Worm (Caenorhabditis elegans): ENCODE data around the gene Y43F8C.16.

Y43F8C.16 gene

ce11 chrV:19708849-19709248 lies 6.5 kb downstream of the Y43F8C.16 start, which contains the start of gene srv-3:
srv-3 (minus strand) TSS chrV:19708949.
- no peak for TF ChIP-seq repo-1 (tag; optimal IDR thresholded peaks at IDR 0.05)
- no peak for TF ChIP-seq madf-3 (GFP tag; IDR thresholded peaks at IDR 0.05)
- TF ChIP-seq snpc-3.4 (tag; optimal IDR thresholded peaks at IDR 0.05): no peak
- TF ChIP-seq ceh-40 (GFP tag; IDR thresholded peaks at IDR 0.05): no peak
- TF ChIP-seq let-526 (GFP tag; IDR thresholded peaks at IDR 0.05): no peak
- no peak for TF ChIP-seq snpc-4 (GFP tag; optimal IDR thresholded peaks at IDR 0.05)
- no peak for TF ChIP-seq snpc-4 (tag; optimal IDR thresholded peaks at IDR 0.05)
- no peak for TF ChIP-seq madf-8 (GFP tag; conservative IDR thresholded peaks at IDR 0.05)
- no peak for TF ChIP-seq egl-18 (GFP tag; IDR thresholded peaks at IDR 0.05)
- no peak for TF ChIP-seq rcor-1 (GFP tag; IDR thresholded peaks at IDR 0.05)

- TF ChIP-seq D2030.7 (GFP tag; IDR thresholded peaks at IDR 0.05) (peak; percentile 31; the same call in 1 of the 2 replicates), ZK185.1 (tag; optimal IDR thresholded peaks at IDR 0.05; ENCODE audit: poor library complexity, severe bottlenecking) (no peak), madf-6 (GFP tag; IDR thresholded peaks at IDR 0.05) (peak; percentile 75), lsl-1 (GFP tag; optimal IDR thresholded peaks at IDR 0.05) (peak; percentile 77), fkh-3 (tag; optimal IDR thresholded peaks at IDR 0.05) (no peak), mcd-1 (GFP tag; IDR thresholded peaks at IDR 0.05) (0 out of 2 replicates have a peak, but pooled peaks have one; percentile 9), zfh-2 (GFP tag; conservative IDR thresholded peaks at IDR 0.05) (peak; percentile 81), efl-1 (GFP tag; optimal IDR thresholded peaks at IDR 0.05) (peak; percentile 2), snpc-4 (GFP tag; optimal IDR thresholded peaks at IDR 0.05) (no peak), snpc-4 (tag; optimal IDR thresholded peaks at IDR 0.05) (peak in 1 of 4 experiments; percentile 7), nhr-27 (tag; optimal IDR thresholded peaks at IDR 0.05) (no peak), unc-130 (GFP tag; optimal IDR thresholded peaks at IDR 0.05) (no peak), atf-7 (tag; optimal IDR thresholded peaks at IDR 0.05) (no peak), egrh-3 (GFP tag; IDR thresholded peaks at IDR 0.05) (peak; percentile 28; the same call in 1 of the 2 replicates), F33H1.4 (GFP tag; IDR thresholded peaks at IDR 0.05) (peak; percentile 87), xnd-1 (tag; optimal IDR thresholded peaks at IDR 0.05) (peak; percentile 73), ceh-91 (GFP tag; IDR thresholded peaks at IDR 0.05) (no peak), B0336.3 (GFP tag; IDR thresholded peaks at IDR 0.05) (peak; percentile 38; the same call in 1 of the 2 replicates), sea-2 (GFP tag; IDR thresholded peaks at IDR 0.05) (no peak), him-1 (tag; optimal IDR thresholded peaks at IDR 0.05) (peak; percentile 16), nhr-80 (tag; optimal IDR thresholded peaks at IDR 0.05) (peak; percentile 51), madf-8 (GFP tag; conservative IDR thresholded peaks at IDR 0.05) (peak; percentile 47; the same call in 1 of the 2 replicates), lin-54 (GFP tag; optimal IDR thresholded peaks at IDR 0.05) (peak; percentile 9)
Observed at ce11 chrV:19697348-19698172, 17.8 kb downstream of the Y43F8C.16 start, which contains the start of the genes Y43F8C.13 and ani-3. Y43F8C.13 (minus strand) TSS chrV:19697398. ani-3 (plus strand) TSS chrV:19697732.

ce11 chrV:19691954-19692353 lies 23.4 kb downstream of the Y43F8C.16 start:
- TF ChIP-seq sdz-38 (tag; optimal IDR thresholded peaks at IDR 0.05) (no peak), unc-62 (GFP tag; optimal IDR thresholded peaks at IDR 0.05) (no peak)

- TF ChIP-seq ztf-18 (tag; optimal IDR thresholded peaks at IDR 0.05) (no peak), K11D2.4 (GFP tag; IDR thresholded peaks at IDR 0.05) (no peak), F10E7.11 (tag; optimal IDR thresholded peaks at IDR 0.05) (no peak), snpc-1.3 (tag; optimal IDR thresholded peaks at IDR 0.05; ENCODE audit: insufficient read depth) (no peak), athp-1 (tag; optimal IDR thresholded peaks at IDR 0.05) (no peak), somi-1 (GFP tag; optimal IDR thresholded peaks at IDR 0.05) (no peak), hmg-20 (GFP tag; IDR thresholded peaks at IDR 0.05) (no peak), ceh-100 (GFP tag; IDR thresholded peaks at IDR 0.05) (no peak), attf-6 (GFP tag; IDR thresholded peaks at IDR 0.05) (no peak), bed-2 (GFP tag; IDR thresholded peaks at IDR 0.05) (no peak), Y95B8A.8 (GFP tag; IDR thresholded peaks at IDR 0.05) (no peak), rcor-1 (GFP tag; IDR thresholded peaks at IDR 0.05) (no peak)
Observed at ce11 chrV:19691271-19691886, 23.9 kb downstream of the Y43F8C.16 start.
